Fruit fly (Drosophila melanogaster) Kc167 (cell line): ENCODE measurements around the gene CG9676.

Experiments
- Sin3A ChIP-seq: fragments of >200 bp; optimal IDR thresholded peaks from 2 replicates; lab custom pipeline; 2018; ENCODE audit warnings: missing external identifiers
- h ChIP-seq: fragments of >200 bp; optimal IDR thresholded peaks from 3 replicates; lab custom pipeline; 2018; ENCODE audit warnings: missing external identifiers
- insv ChIP-seq: fragments of >200 bp; optimal IDR thresholded peaks from 3 replicates; lab custom pipeline; 2018; ENCODE audit warnings: missing external identifiers
- psq ChIP-seq: fragments of >200 bp; optimal IDR thresholded peaks from 2 replicates; lab custom pipeline; 2017; ENCODE audit warnings: missing external identifiers

DNA sequence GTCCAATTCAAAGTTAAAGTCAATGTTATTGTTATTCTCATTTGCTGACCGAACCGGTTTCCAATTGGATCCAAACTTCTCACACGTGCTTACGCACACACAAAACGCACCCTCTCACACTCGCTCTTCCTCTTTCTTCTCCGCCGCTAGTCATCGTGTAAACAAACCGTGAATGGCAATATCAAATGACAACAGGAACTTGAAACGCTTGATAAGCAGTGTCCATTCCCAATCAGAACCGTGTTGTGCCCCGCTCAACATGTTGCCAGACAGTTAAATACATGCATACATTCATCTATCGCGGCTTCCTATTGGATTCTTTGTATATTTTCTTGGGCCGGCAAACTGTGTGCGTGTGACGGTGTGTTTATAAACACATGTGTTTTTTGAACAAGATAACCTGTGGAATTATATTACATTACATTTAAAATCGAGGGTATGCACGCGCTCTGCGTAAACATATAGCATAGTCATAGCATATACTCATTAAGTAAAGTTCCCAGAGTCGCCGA is 44.2 kb downstream of the CG9676 start:
- TF ChIP-seq Sin3A (lab: Kevin White, UChicago) (no peak), insv (no peak), psq (lab: Kevin White, UChicago) (no peak), h (lab: Kevin White, UChicago) (no peak)
